Worm (Caenorhabditis elegans) whole organism, late embryonic: ENCODE data around the gene rbm-17.

Experiments
- ama-1 ChIP-seq: fragments of 150-350 bp; optimal IDR thresholded peaks from 2 replicates; lab custom pipeline; 2014
- dmd-4 ChIP-seq: sonication (generic microtip); optimal IDR thresholded peaks from 2 replicates; lab custom pipeline; 2016; ENCODE audit warnings: borderline replicate concordance, missing genetic modification characterization, missing compliant biosample characterization
- fkh-10 ChIP-seq: fragments of 150-350 bp; optimal IDR thresholded peaks from 2 replicates; lab custom pipeline; 2014; ENCODE audit warnings: missing biosample characterization, missing genetic modification reagents, missing genetic modification characterization
- lin-11 ChIP-seq: fragments of 200-800 bp; sonication (Bioruptor generic); optimal IDR thresholded peaks from 2 replicates; lab custom pipeline; 2018; ENCODE audit warnings: mild to moderate bottlenecking, missing genetic modification characterization, missing compliant biosample characterization
- nfya-1 ChIP-seq: sonication (generic microtip); optimal IDR thresholded peaks from 2 replicates; lab custom pipeline; 2017; ENCODE audit warnings: missing genetic modification characterization, mild to moderate bottlenecking, missing compliant biosample characterization, antibody characterized with exemption, moderate library complexity
- pag-3 ChIP-seq: sonication (generic microtip); optimal IDR thresholded peaks from 2 replicates; lab custom pipeline; 2016; ENCODE audit warnings: missing compliant biosample characterization, missing genetic modification characterization, borderline replicate concordance
- unc-86 ChIP-seq: sonication (generic microtip); optimal IDR thresholded peaks from 2 replicates; lab custom pipeline; 2016; ENCODE audit warnings: missing genetic modification characterization, missing compliant biosample characterization

- TF ChIP-seq lin-11 (no peak), pag-3 (no peak), dmd-4 (tag; lab: Kevin White, UChicago) (no peak), nfya-1 (tag; lab: Kevin White, UChicago) (no peak), unc-86 (tag; lab: Kevin White, UChicago) (no peak), ama-1 (lab: Kevin White, UChicago) (no peak), fkh-10 (GFP tag; lab: Kevin White, UChicago) (no peak)
Observed at ce11 chrIV:11645354-11645753, 7.2 kb downstream of the rbm-17 start.
